Fruit fly (Drosophila melanogaster) whole organism: ENCODE measurements around the gene Bap60.

Experiments used
- CG8478 ChIP-seq: fragments of >200 bp; optimal IDR thresholded peaks from 2 replicates; lab custom pipeline; 2018; ENCODE audit warnings: inconsistent platforms
- Dll ChIP-seq: fragments of >200 bp; optimal IDR thresholded peaks from 2 replicates; lab custom pipeline; 2017
- EcR ChIP-seq, 2 experiments: fragments of >200 bp; optimal IDR thresholded peaks; 2 replicates each; lab custom pipeline; 2017; ENCODE audit warnings: missing biosample characterization in 2 of 2, missing genetic modification characterization in 2 of 2, missing genetic modification reagents in 2 of 2
- pan ChIP-seq: fragments of >200 bp; optimal IDR thresholded peaks from 2 replicates; lab custom pipeline; 2017
- psq ChIP-seq: fragments of >200 bp; optimal IDR thresholded peaks from 2 replicates; lab custom pipeline; 2017
- usp ChIP-seq: fragments of >200 bp; optimal IDR thresholded peaks from 2 replicates; lab custom pipeline; 2017; ENCODE audit warnings: missing biosample characterization, missing genetic modification characterization, mixed read lengths

The Bap60 gene

dm6 chrX:13154783-13155182, 4.5 kb downstream of the Bap60 start, which contains the start of the genes CG4318 and CG4332:
Gene CG4318, minus strand, starts transcription at chrX:13154924.
Gene CG4332, plus strand, starts transcription at chrX:13155038.
- TF ChIP-seq pan (lab: Kevin White, UChicago) (no peak), CG8478 (lab: Kevin White, UChicago) (no peak), psq (lab: Kevin White, UChicago) (no peak), EcR (GFP tag; optimal IDR thresholded peaks at IDR 0.05; lab: Kevin White, UChicago) (no peak), Dll (lab: Kevin White, UChicago) (no peak), usp (GFP tag; lab: Kevin White, UChicago) (no peak)

- TF ChIP-seq CG8478 (lab: Kevin White, UChicago) (no peak), EcR (GFP tag; optimal IDR thresholded peaks at IDR 0.05; lab: Kevin White, UChicago) (no peak), psq (lab: Kevin White, UChicago) (no peak), Dll (lab: Kevin White, UChicago) (no peak), pan (lab: Kevin White, UChicago) (no peak), usp (GFP tag; lab: Kevin White, UChicago) (no peak)
These were observed 10.2 kb downstream of the Bap60 start for dm6 chrX:13149083-13149482.

DNA sequence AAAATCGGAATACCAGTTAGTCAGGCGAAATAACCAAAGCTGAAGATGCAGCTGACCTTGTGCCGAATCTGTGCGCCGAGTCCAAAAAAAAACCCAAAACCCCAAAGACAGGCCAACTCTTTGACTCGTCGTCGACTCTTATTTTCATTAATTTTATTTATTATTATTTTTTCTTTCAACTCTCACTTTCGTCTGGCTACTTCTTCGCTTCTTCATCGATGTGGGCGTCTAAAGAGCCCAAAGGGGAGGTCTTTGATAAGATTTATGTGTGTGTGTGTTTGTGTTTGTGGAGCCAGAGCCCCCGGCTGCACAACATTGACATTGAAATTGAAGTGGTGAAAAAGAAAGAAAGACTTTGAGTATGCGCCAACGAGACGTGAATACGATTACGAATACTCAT, 13.4 kb downstream of the Bap60 start:
- no peak for TF ChIP-seq usp (GFP tag; lab: Kevin White, UChicago)
- TF ChIP-seq CG8478 (lab: Kevin White, UChicago): no peak
- TF ChIP-seq EcR (GFP tag; optimal IDR thresholded peaks at IDR 0.05; lab: Kevin White, UChicago): no peak
- TF ChIP-seq pan (lab: Kevin White, UChicago): no peak
- TF ChIP-seq psq (lab: Kevin White, UChicago): no peak

DNA sequence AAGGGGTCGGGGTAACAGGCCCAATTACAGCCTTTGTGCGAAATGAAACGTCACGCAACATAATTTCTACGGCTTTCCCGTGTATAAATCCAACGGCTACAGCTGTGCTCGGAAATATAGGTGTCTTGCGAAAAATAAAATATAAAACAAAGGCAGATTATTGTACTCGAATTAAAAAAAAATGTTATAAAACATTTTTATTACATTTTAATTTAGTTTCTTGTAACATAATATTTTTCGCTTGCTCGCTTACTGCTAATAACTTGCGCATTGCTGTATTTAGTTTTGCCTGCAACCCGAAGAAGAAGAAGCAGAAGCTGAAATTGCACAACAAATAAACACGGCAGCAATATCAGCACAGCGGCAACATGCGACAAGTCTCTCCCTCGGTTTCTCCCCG, 16.2 kb downstream of the Bap60 start:
- TF ChIP-seq EcR (GFP tag; optimal IDR thresholded peaks at IDR 0.05; lab: Kevin White, UChicago): no peak

DNA sequence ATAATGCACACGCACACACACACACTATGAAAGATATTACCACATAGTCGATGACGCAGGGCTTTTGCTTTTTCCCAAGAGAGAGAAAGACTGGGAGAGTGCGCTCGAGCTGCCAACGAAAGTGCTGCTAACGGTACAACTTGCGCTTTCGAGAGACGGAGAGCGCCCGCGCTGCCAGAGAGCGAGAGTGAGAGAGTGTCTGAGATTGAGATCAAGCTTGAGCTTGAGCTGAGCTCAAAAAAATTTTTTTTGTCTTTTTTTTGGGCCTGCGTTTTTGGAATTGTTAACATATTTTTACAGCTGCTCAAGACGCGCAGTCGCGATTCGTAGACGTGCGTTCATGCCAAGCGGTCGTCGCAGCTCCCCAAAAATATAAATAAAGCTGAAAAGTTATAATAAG, 20.4 kb downstream of the Bap60 start, which contains the start of gene CG32645:
CG32645 (plus strand) TSS at position 313 of the 400 bp plus-strand sequence.
- TF ChIP-seq usp (GFP tag; lab: Kevin White, UChicago) (no peak), psq (lab: Kevin White, UChicago) (no peak), EcR (GFP tag; optimal IDR thresholded peaks at IDR 0.05; lab: Kevin White, UChicago) (no peak), Dll (lab: Kevin White, UChicago) (peak; percentile 11), CG8478 (lab: Kevin White, UChicago) (no peak), pan (lab: Kevin White, UChicago) (no peak)

DNA sequence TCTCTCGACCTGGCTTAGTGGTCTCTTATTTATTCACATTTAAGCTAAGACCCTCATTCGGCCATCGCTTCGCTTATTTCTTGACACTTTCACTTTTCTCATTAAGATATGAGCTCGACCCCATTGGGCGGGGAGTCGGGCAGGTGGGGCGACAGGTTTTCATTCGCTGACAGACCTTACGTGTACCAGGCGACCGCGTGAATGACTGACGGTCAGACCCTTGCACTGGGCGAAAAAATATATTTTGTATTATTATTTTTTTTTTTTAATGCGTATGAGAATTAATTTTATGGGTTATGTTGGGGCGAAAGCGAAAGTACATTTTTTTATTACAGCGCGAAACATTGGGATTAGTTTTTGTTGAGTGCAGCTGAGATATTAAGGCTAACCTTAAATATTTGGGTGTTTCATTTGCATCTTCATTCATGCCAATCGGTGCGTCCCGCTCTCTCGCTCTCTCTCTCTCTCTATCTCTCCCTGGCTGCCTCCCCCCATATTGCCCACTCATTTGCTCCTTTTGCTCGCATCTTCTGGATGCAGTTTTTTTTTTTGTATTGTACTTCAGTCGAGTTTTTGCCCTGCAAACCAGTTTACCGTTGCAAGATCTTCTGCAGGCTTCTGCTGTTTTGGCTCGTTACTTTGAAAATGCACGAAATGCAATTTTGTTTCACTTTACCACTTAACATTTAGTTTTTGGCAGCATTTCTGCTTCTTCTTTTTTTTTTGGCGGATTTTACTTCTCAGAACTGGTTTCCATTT, 22.2 kb downstream of the Bap60 start:
- TF ChIP-seq EcR (GFP tag; optimal IDR thresholded peaks at IDR 0.05; lab: Kevin White, UChicago): no peak
- no peak for TF ChIP-seq CG8478 (lab: Kevin White, UChicago)
- TF ChIP-seq psq (lab: Kevin White, UChicago): no peak
- TF ChIP-seq usp (GFP tag; lab: Kevin White, UChicago): no peak
- no peak for TF ChIP-seq Dll (lab: Kevin White, UChicago)
- no peak for TF ChIP-seq pan (lab: Kevin White, UChicago)

dm6 chrX:13135702-13136101, 23.6 kb downstream of the Bap60 start:
- no peak for TF ChIP-seq usp (GFP tag; lab: Kevin White, UChicago)
- TF ChIP-seq EcR (GFP tag; optimal IDR thresholded peaks at IDR 0.05; lab: Kevin White, UChicago): no peak
- no peak for TF ChIP-seq psq (lab: Kevin White, UChicago)
- no peak for TF ChIP-seq pan (lab: Kevin White, UChicago)
- TF ChIP-seq CG8478 (lab: Kevin White, UChicago): no peak
- TF ChIP-seq Dll (lab: Kevin White, UChicago): no peak

DNA sequence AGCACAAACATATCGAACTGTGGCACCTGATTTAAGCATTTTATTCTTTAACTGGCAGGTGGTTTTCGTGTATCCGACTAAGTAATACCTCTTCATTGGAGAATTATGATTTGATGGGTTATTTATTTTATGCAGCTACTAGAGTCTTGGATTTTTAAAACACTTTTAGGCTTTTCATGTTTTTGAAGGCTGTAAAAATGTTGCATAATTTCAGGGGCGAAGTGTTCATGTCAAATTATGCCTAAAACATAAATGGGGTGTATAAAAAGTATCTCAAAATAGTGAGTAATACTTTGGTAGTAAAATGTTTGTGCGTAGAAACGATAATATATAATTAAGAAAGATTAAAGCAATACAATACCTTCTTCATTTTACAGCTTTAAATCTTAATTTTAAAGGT, 24.5 kb downstream of the Bap60 start:
- TF ChIP-seq CG8478 (lab: Kevin White, UChicago) (no peak), usp (GFP tag; lab: Kevin White, UChicago) (no peak), psq (lab: Kevin White, UChicago) (no peak), pan (lab: Kevin White, UChicago) (no peak), Dll (lab: Kevin White, UChicago) (no peak), EcR (GFP tag; optimal IDR thresholded peaks at IDR 0.05; lab: Kevin White, UChicago) (no peak)

dm6 chrX:13131063-13131773, 28.1 kb downstream of the Bap60 start:
- TF ChIP-seq usp (GFP tag; lab: Kevin White, UChicago) (no peak), pan (lab: Kevin White, UChicago) (no peak), psq (lab: Kevin White, UChicago) (no peak), Dll (lab: Kevin White, UChicago) (peak; percentile 68), CG8478 (lab: Kevin White, UChicago) (no peak)

- TF ChIP-seq pan (lab: Kevin White, UChicago): no peak
- no peak for TF ChIP-seq Dll (lab: Kevin White, UChicago)
- TF ChIP-seq EcR (GFP tag; optimal IDR thresholded peaks at IDR 0.05; lab: Kevin White, UChicago): no peak
- no peak for TF ChIP-seq psq (lab: Kevin White, UChicago)
- no peak for TF ChIP-seq usp (GFP tag; lab: Kevin White, UChicago)
- TF ChIP-seq CG8478 (lab: Kevin White, UChicago): no peak
These were observed 29.0 kb downstream of the Bap60 start for dm6 chrX:13130175-13130822.

DNA sequence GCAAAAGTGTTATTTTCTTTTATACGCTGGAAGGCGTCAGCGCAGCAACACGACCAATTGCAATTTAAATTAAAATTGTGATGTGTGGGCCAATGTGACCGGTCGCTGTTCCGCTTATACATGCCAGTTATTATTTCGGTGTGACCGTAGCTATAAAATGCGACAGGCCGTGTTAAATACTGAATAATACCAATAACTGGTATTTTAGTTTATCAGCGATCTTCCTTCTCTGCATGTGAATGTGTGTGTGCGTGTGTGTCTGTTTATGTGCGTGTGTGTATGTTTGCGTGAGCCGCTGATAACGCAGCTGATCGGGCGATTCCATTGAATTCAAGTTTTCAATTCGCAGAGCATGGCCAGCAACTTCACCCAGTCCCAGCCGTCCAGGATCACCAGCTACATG, 30.6 kb downstream of the Bap60 start, which contains the start of the genes CG32638, CG15717 and MFS10:
CG32638 (minus strand) TSS at position 45 of the 403 bp plus-strand sequence.
CG15717 (plus strand) TSS at position 203 of the 403 bp plus-strand sequence.
MFS10 (plus strand) TSS at position 269 of the 403 bp plus-strand sequence.
- TF ChIP-seq CG8478 (lab: Kevin White, UChicago): no peak
- TF ChIP-seq pan (lab: Kevin White, UChicago): no peak
- TF ChIP-seq EcR (GFP tag; optimal IDR thresholded peaks at IDR 0.05; lab: Kevin White, UChicago): no peak
- no peak for TF ChIP-seq usp (GFP tag; lab: Kevin White, UChicago)
- TF ChIP-seq Dll (lab: Kevin White, UChicago): no peak
- TF ChIP-seq psq (lab: Kevin White, UChicago): no peak
